Worm (Caenorhabditis elegans) whole organism, L4 larva: ENCODE measurements around the gene sra-7.

Experiments used
- F44E2.7 ChIP-seq: fragments of 200-800 bp; sonication (Bioruptor generic); IDR thresholded peaks from 2 replicates; pipeline ENCODE4 v2.1.2; 2022; ENCODE audit warnings: missing genetic modification characterization, missing compliant biosample characterization
- daf-8 ChIP-seq: fragments of 200-800 bp; sonication (Bioruptor generic); IDR thresholded peaks from 2 replicates; pipeline ENCODE4 v1.3.6; 2022; ENCODE audit warnings: missing genetic modification characterization, missing compliant biosample characterization
- hlh-11 ChIP-seq: fragments of 200-800 bp; sonication (Bioruptor generic); optimal IDR thresholded peaks from 2 replicates; lab custom pipeline; 2018; ENCODE audit warnings: mild to moderate bottlenecking, missing genetic modification characterization, missing compliant biosample characterization
- hmg-1.1 ChIP-seq: fragments of 200-800 bp; sonication (Bioruptor generic); IDR thresholded peaks from 2 replicates; pipeline ENCODE4 v1.3.6; 2022; ENCODE audit warnings: missing genetic modification reagents, missing genetic modification characterization, missing compliant biosample characterization
- zfp-2 ChIP-seq: sonication (generic microtip); optimal IDR thresholded peaks from 2 replicates; lab custom pipeline; 2016; ENCODE audit warnings: mild to moderate bottlenecking, missing genetic modification characterization, missing compliant biosample characterization

DNA sequence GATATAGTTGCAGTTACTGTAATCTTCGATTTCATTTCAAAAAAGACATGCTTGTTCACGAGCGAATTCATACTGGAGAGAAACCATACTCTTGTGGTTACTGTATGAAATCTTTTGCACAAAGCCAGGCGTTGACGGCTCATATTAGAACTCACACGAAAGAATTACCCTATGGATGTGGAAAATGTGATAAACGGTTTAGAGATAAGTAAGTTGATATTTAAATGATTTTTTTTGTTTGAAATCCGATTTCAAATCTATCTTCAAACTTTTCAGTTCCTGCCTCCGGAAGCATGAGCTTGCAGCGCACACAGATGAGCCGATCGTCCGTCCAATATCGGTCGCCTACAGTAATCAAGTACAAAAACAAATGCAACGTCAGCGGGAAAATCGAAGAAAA lies 14.4 kb downstream of the sra-7 start:
- TF ChIP-seq hlh-11: no peak
- no peak for TF ChIP-seq hmg-1.1 (GFP tag; lab: Robert Waterston, UW)
- TF ChIP-seq zfp-2 (tag; lab: Kevin White, UChicago): no peak
- no peak for TF ChIP-seq F44E2.7 (GFP tag; lab: Robert Waterston, UW)
- TF ChIP-seq daf-8 (GFP tag; lab: Robert Waterston, UW): no peak
